Fruit fly (Drosophila melanogaster): Measurements from ENCODE around the gene wac.

wac gene

dm6 chr3L:299952-300605, 42.1 kb downstream of the wac start (continued):
- TF ChIP-seq exex (tag; optimal IDR thresholded peaks at IDR 0.05) (peak; percentile 100), CG12391 (tag; optimal IDR thresholded peaks at IDR 0.05) (no peak), nmo (GFP tag; optimal IDR thresholded peaks at IDR 0.05) (no peak), Lim3 (GFP tag; IDR thresholded peaks at IDR 0.05) (no peak), ato (GFP tag; IDR thresholded peaks at IDR 0.05; ENCODE audit: partially characterized antibody) (no peak), CG17612 (GFP tag; IDR thresholded peaks at IDR 0.05) (no peak), HLH3B (GFP tag; IDR thresholded peaks at IDR 0.05) (no peak), NfI (GFP tag; optimal IDR thresholded peaks at IDR 0.05) (no peak), CG3163 (GFP tag; optimal IDR thresholded peaks at IDR 0.05) (no peak), CG6683 (GFP tag; optimal IDR thresholded peaks at IDR 0.05) (no peak), row (GFP tag; IDR thresholded peaks at IDR 0.05) (no peak), CG2889 (GFP tag; IDR thresholded peaks at IDR 0.05) (no peak), Stat92E (GFP tag; optimal IDR thresholded peaks at IDR 0.05) (no peak), kay (GFP tag; optimal IDR thresholded peaks at IDR 0.05) (no peak), CG18599 (GFP tag; optimal IDR thresholded peaks at IDR 0.05) (peak; percentile 58), CG2199 (GFP tag; IDR thresholded peaks at IDR 0.05) (no peak), NK7.1 (GFP tag; optimal IDR thresholded peaks at IDR 0.05) (no peak), CG18262 (tag; optimal IDR thresholded peaks at IDR 0.05) (no peak), Sry-β (GFP tag; optimal IDR thresholded peaks at IDR 0.05) (no peak), CG6272 (GFP tag; IDR thresholded peaks at IDR 0.05) (no peak), CG9797 (GFP tag; optimal IDR thresholded peaks at IDR 0.05) (no peak), Lpt (GFP tag; optimal IDR thresholded peaks at IDR 0.05) (no peak), sd (tag; optimal IDR thresholded peaks at IDR 0.05) (no peak), CG17361 (GFP tag; IDR thresholded peaks at IDR 0.05) (no peak), hth (optimal IDR thresholded peaks at IDR 0.05) (no peak), Eip74EF (GFP tag; optimal IDR thresholded peaks at IDR 0.05) (no peak), CG6765 (GFP tag; optimal IDR thresholded peaks at IDR 0.05) (no peak), Doc2 (GFP tag; IDR thresholded peaks at IDR 0.05) (no peak), gce (GFP tag; IDR thresholded peaks at IDR 0.05) (no peak), crol (GFP tag; IDR thresholded peaks at IDR 0.05) (peak; percentile 60), CG10267 (tag; optimal IDR thresholded peaks at IDR 0.05) (no peak), D19B (GFP tag; optimal IDR thresholded peaks at IDR 0.05) (no peak), CG34376 (GFP tag; optimal IDR thresholded peaks at IDR 0.05) (peak; percentile 98), hkb (optimal IDR thresholded peaks at IDR 0.05) (no peak), hkb (GFP tag; IDR thresholded peaks at IDR 0.05) (no peak), ken (GFP tag; IDR thresholded peaks at IDR 0.05) (no peak), CHES-1-like (GFP tag; optimal IDR thresholded peaks at IDR 0.05) (no peak), Mes4 (GFP tag; optimal IDR thresholded peaks at IDR 0.05) (no peak), CG6654 (GFP tag; optimal IDR thresholded peaks at IDR 0.05) (no peak), CG9609 (GFP tag; optimal IDR thresholded peaks at IDR 0.05) (no peak), dati (GFP tag; IDR thresholded peaks at IDR 0.05) (no peak), CG15696 (tag; optimal IDR thresholded peaks at IDR 0.05) (no peak), fd102C (GFP tag; optimal IDR thresholded peaks at IDR 0.05) (no peak), Dfd (GFP tag; optimal IDR thresholded peaks at IDR 0.05) (no peak), sob (GFP tag; IDR thresholded peaks at IDR 0.05) (no peak), tx (GFP tag; optimal IDR thresholded peaks at IDR 0.05) (no peak), Xbp1 (GFP tag; optimal IDR thresholded peaks at IDR 0.05) (no peak), Trl (optimal IDR thresholded peaks at IDR 0.05) (no peak), Trl (GFP tag; optimal IDR thresholded peaks at IDR 0.05) (no peak), nerfin-1 (tag; optimal IDR thresholded peaks at IDR 0.05) (no peak), CG6689 (GFP tag; IDR thresholded peaks at IDR 0.05) (no peak), CG8944 (GFP tag; optimal IDR thresholded peaks at IDR 0.05) (no peak)

Data from whole organism, embryonic.